In the genomic region with DNA sequence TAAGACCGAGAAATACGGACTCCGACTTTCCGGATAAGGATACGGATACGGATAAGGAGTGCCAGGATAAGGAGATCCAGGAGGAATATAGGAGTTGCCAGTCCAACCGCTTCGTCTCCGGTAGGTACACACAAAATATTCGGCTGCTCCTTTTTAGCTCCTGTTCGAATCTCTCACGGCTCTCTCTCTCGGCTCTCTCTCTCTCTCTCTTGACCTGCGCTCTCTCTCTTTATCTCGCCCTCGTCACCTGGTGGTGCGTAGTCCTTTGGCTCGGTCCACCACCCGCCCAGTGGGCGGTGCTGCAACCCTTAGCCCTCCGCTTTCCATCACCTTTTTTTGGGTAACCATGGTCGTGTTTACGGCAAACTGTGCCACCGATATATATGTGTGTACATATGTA, we compare ENCODE assay signal across 1 fruit fly cellular context.
TF ChIP-seq lines count a peak whose summit lies in the region.

No protein-coding gene starts in this region.

TF ChIP-seq in whole organism, embryonic, 481 proteins besides CTCF, POLR2A, EP300 and RAD21 (continued from another document):
- TF ChIP-seq CG4424 (GFP tag; optimal IDR thresholded peaks at IDR 0.05; lab: Kevin White, UChicago), result no peak
- no peak for TF ChIP-seq CG7556 (GFP tag; optimal IDR thresholded peaks at IDR 0.05; lab: Kevin White, UChicago)
- TF ChIP-seq twi (tag; optimal IDR thresholded peaks at IDR 0.05; lab: Kevin White, UChicago), result no peak
- TF ChIP-seq Ravus (GFP tag; IDR thresholded peaks at IDR 0.05; lab: Robert Waterston, UW), result no peak
- no peak for TF ChIP-seq CG10654 (GFP tag; optimal IDR thresholded peaks at IDR 0.05; lab: Kevin White, UChicago)
- TF ChIP-seq pb (GFP tag; optimal IDR thresholded peaks at IDR 0.05; lab: Kevin White, UChicago), result no peak
- no peak for TF ChIP-seq lbe (GFP tag; optimal IDR thresholded peaks at IDR 0.05; lab: Kevin White, UChicago)
